Fruit fly (Drosophila melanogaster) whole organism, embryonic: ENCODE results near the gene Mkp3.

ENCODE experiments used
- Antp ChIP-seq: fragments of 200-800 bp; sonication (Bioruptor generic); optimal IDR thresholded peaks from 3 replicates; lab custom pipeline; 2016; ENCODE audit warnings: missing biosample characterization, missing genetic modification characterization
- Asciz ChIP-seq: fragments of 200-800 bp; sonication (Bioruptor generic); optimal IDR thresholded peaks from 2 replicates; lab custom pipeline; 2017; ENCODE audit warnings: missing biosample characterization, mild to moderate bottlenecking, missing genetic modification characterization, missing genetic modification reagents
- Atf3 ChIP-seq: fragments of 200-800 bp; sonication (Bioruptor generic); optimal IDR thresholded peaks from 3 replicates; lab custom pipeline; 2016; ENCODE audit warnings: missing biosample characterization, missing genetic modification characterization
- Atf6 ChIP-seq: fragments of 200-800 bp; sonication (Bioruptor generic); IDR thresholded peaks from 2 replicates; pipeline ENCODE4 v1.3.6; 2022; ENCODE audit warnings: missing biosample characterization, missing genetic modification characterization
- B-H2 ChIP-seq: fragments of 200-800 bp; sonication (Bioruptor generic); optimal IDR thresholded peaks from 2 replicates; lab custom pipeline; 2018; ENCODE audit warnings: missing biosample characterization, mild to moderate bottlenecking, missing genetic modification characterization
- CG10979 ChIP-seq: fragments of 200-800 bp; sonication (Bioruptor generic); optimal IDR thresholded peaks from 2 replicates; lab custom pipeline; 2018; ENCODE audit warnings: missing biosample characterization, mild to moderate bottlenecking, missing genetic modification characterization, moderate library complexity
- CG11093 ChIP-seq: fragments of 200-800 bp; sonication (Bioruptor generic); IDR thresholded peaks from 3 replicates; pipeline ENCODE4 v1.3.6; 2022; ENCODE audit warnings: missing biosample characterization, missing genetic modification characterization
- CG11560 ChIP-seq: fragments of 200-800 bp; sonication (Bioruptor generic); IDR thresholded peaks from 3 replicates; pipeline ENCODE4 v1.3.6; 2022; ENCODE audit warnings: missing biosample characterization, missing genetic modification characterization
- CG13624 ChIP-seq: fragments of 200-800 bp; sonication (Bioruptor generic); optimal IDR thresholded peaks from 2 replicates; lab custom pipeline; 2016; ENCODE audit warnings: missing biosample characterization, missing genetic modification characterization
- CG14441 ChIP-seq: fragments of 200-800 bp; sonication (Bioruptor generic); IDR thresholded peaks from 2 replicates; pipeline ENCODE4 v1.3.6; 2022; ENCODE audit warnings: missing biosample characterization, missing genetic modification characterization
- CG1529 ChIP-seq: fragments of 200-800 bp; sonication (Bioruptor generic); optimal IDR thresholded peaks from 3 replicates; lab custom pipeline; 2018; ENCODE audit warnings: missing biosample characterization, missing genetic modification characterization
- CG18476 ChIP-seq: fragments of 200-800 bp; sonication (Bioruptor generic); optimal IDR thresholded peaks from 2 replicates; lab custom pipeline; 2016; ENCODE audit warnings: missing biosample characterization, mild to moderate bottlenecking, missing genetic modification characterization
- CG2129 ChIP-seq: fragments of 200-800 bp; sonication (Bioruptor generic); IDR thresholded peaks from 2 replicates; pipeline ENCODE4 v1.3.6; 2022; ENCODE audit warnings: missing biosample characterization, missing genetic modification characterization; ENCODE audit not compliant: partially characterized antibody
- CG31441 ChIP-seq: fragments of 200-800 bp; sonication (Bioruptor generic); IDR thresholded peaks from 2 replicates; pipeline ENCODE4 v1.3.6; 2022; ENCODE audit warnings: missing biosample characterization, missing genetic modification characterization
- CG32772 ChIP-seq: fragments of 200-800 bp; sonication (Bioruptor generic); IDR thresholded peaks from 2 replicates; pipeline ENCODE4 v1.3.6; 2022; ENCODE audit warnings: missing biosample characterization, missing genetic modification characterization
- CG4282 ChIP-seq: fragments of 200-800 bp; sonication (Bioruptor generic); optimal IDR thresholded peaks from 2 replicates; lab custom pipeline; 2016; ENCODE audit warnings: missing biosample characterization, missing genetic modification characterization
- CG4404 ChIP-seq: fragments of 200-800 bp; sonication (Bioruptor generic); IDR thresholded peaks from 2 replicates; pipeline ENCODE4 v1.3.6; 2022; ENCODE audit warnings: missing biosample characterization, missing genetic modification characterization
- CG8944 ChIP-seq: fragments of 200-800 bp; sonication (Bioruptor generic); optimal IDR thresholded peaks from 3 replicates; lab custom pipeline; 2016; ENCODE audit warnings: missing biosample characterization, missing genetic modification characterization
- CG9437 ChIP-seq: fragments of 200-800 bp; sonication (Bioruptor generic); optimal IDR thresholded peaks from 2 replicates; lab custom pipeline; 2018; ENCODE audit warnings: missing biosample characterization, mild to moderate bottlenecking, missing genetic modification characterization
- CTCF ChIP-seq: fragments of 200-800 bp; sonication (Bioruptor generic); optimal IDR thresholded peaks from 2 replicates; lab custom pipeline; 2017; ENCODE audit warnings: missing biosample characterization, mild to moderate bottlenecking, missing genetic modification characterization, moderate library complexity
- Dek ChIP-seq: fragments of 200-800 bp; sonication (Bioruptor generic); optimal IDR thresholded peaks from 3 replicates; lab custom pipeline; 2019; ENCODE audit warnings: missing biosample characterization, mild to moderate bottlenecking, missing genetic modification characterization, moderate library complexity
- E2f1 ChIP-seq: fragments of 200-800 bp; sonication (Bioruptor generic); IDR thresholded peaks from 2 replicates; pipeline ENCODE4 v1.3.6; 2022; ENCODE audit warnings: missing biosample characterization, missing genetic modification characterization
- Gsc ChIP-seq: fragments of 200-800 bp; sonication (Bioruptor generic); IDR thresholded peaks from 2 replicates; pipeline ENCODE4 v1.3.6; 2022; ENCODE audit warnings: missing biosample characterization, missing genetic modification characterization
- HLH3B ChIP-seq: fragments of 200-800 bp; sonication (Bioruptor generic); IDR thresholded peaks from 2 replicates; pipeline ENCODE4 v1.3.6; 2022; ENCODE audit warnings: missing biosample characterization, missing genetic modification characterization
- Med ChIP-seq: fragments of 200-800 bp; sonication (Bioruptor generic); peaks from one replicate; lab custom pipeline; 2016; ENCODE audit warnings: missing biosample characterization, missing genetic modification characterization, mild to moderate bottlenecking, inconsistent platforms, moderate library complexity
- Mes4 ChIP-seq: fragments of 200-800 bp; sonication (Bioruptor generic); optimal IDR thresholded peaks from 2 replicates; lab custom pipeline; 2016; ENCODE audit warnings: missing biosample characterization, missing genetic modification characterization
- Oaz ChIP-seq: fragments of 200-800 bp; sonication (Bioruptor generic); IDR thresholded peaks from 2 replicates; pipeline ENCODE4 v1.3.6; 2022; ENCODE audit warnings: missing biosample characterization, missing genetic modification characterization
- Oli ChIP-seq: fragments of 200-800 bp; sonication (Bioruptor generic); optimal IDR thresholded peaks from 2 replicates; lab custom pipeline; 2018; ENCODE audit warnings: missing biosample characterization, mild to moderate bottlenecking, missing genetic modification characterization, moderate library complexity
- Six4 ChIP-seq: fragments of 200-800 bp; sonication (Bioruptor generic); optimal IDR thresholded peaks from 2 replicates; lab custom pipeline; 2016; ENCODE audit warnings: missing biosample characterization, missing genetic modification characterization
- Sry-β ChIP-seq: fragments of 200-800 bp; sonication (Bioruptor generic); optimal IDR thresholded peaks from 2 replicates; lab custom pipeline; 2018; ENCODE audit warnings: missing biosample characterization, mild to moderate bottlenecking, missing genetic modification characterization, moderate library complexity
- Xbp1 ChIP-seq: fragments of 200-800 bp; sonication (Bioruptor generic); optimal IDR thresholded peaks from 3 replicates; lab custom pipeline; 2016; ENCODE audit warnings: missing biosample characterization, mild to moderate bottlenecking, missing genetic modification characterization
- abd-A ChIP-seq: fragments of 200-800 bp; sonication (Bioruptor generic); optimal IDR thresholded peaks from 3 replicates; lab custom pipeline; 2019; ENCODE audit warnings: missing biosample characterization, mild to moderate bottlenecking, missing genetic modification characterization, moderate library complexity
- crc ChIP-seq: fragments of 200-800 bp; sonication (Bioruptor generic); optimal IDR thresholded peaks from 2 replicates; lab custom pipeline; 2016; ENCODE audit warnings: missing biosample characterization, missing genetic modification characterization
- cwo ChIP-seq: fragments of 200-800 bp; sonication (Bioruptor generic); optimal IDR thresholded peaks from 3 replicates; lab custom pipeline; 2017; ENCODE audit warnings: missing biosample characterization, missing genetic modification characterization, mild to moderate bottlenecking, moderate library complexity, missing genetic modification reagents
- en ChIP-seq: fragments of 200-800 bp; sonication (Bioruptor generic); optimal IDR thresholded peaks from 2 replicates; lab custom pipeline; 2016; ENCODE audit warnings: missing biosample characterization, missing genetic modification characterization
- fd3F ChIP-seq: fragments of 200-800 bp; sonication (Bioruptor generic); optimal IDR thresholded peaks from 2 replicates; lab custom pipeline; 2018; ENCODE audit warnings: missing biosample characterization, mild to moderate bottlenecking, missing genetic modification characterization, moderate library complexity
- fru ChIP-seq: fragments of >200 bp; optimal IDR thresholded peaks from 2 replicates; lab custom pipeline; 2017
- ind ChIP-seq: fragments of 200-800 bp; sonication (Bioruptor generic); optimal IDR thresholded peaks from 3 replicates; lab custom pipeline; 2016; ENCODE audit warnings: missing biosample characterization, missing genetic modification characterization
- inv ChIP-seq: fragments of 200-800 bp; sonication (Bioruptor generic); IDR thresholded peaks from 2 replicates; pipeline ENCODE4 v1.3.6; 2022; ENCODE audit warnings: missing biosample characterization, missing genetic modification characterization; ENCODE audit not compliant: partially characterized antibody
- lbe ChIP-seq: fragments of 200-800 bp; sonication (Bioruptor generic); optimal IDR thresholded peaks from 2 replicates; lab custom pipeline; 2016; ENCODE audit warnings: missing biosample characterization, mild to moderate bottlenecking, missing genetic modification characterization
- lola ChIP-seq, 3 experiments: fragments of >200 bp in 2 of 3; fragments of 200-800 bp in 1 of 3; sonication (Bioruptor generic) in 1 of 3; optimal IDR thresholded peaks; 2 replicates each; lab custom pipeline; 2017 to 2019; ENCODE audit warnings: missing biosample characterization in 3 of 3, missing genetic modification characterization in 3 of 3, mild to moderate bottlenecking in 1 of 3, moderate library complexity in 1 of 3
- mirr ChIP-seq: fragments of 200-800 bp; sonication (Bioruptor generic); optimal IDR thresholded peaks from 3 replicates; lab custom pipeline; 2018; ENCODE audit warnings: missing biosample characterization, mild to moderate bottlenecking, missing genetic modification characterization
- onecut ChIP-seq: fragments of 200-800 bp; sonication (Bioruptor generic); IDR thresholded peaks from 2 replicates; pipeline ENCODE4 v1.3.6; 2022; ENCODE audit warnings: missing biosample characterization, missing genetic modification characterization
- p53 ChIP-seq: fragments of 200-800 bp; sonication (Bioruptor generic); optimal IDR thresholded peaks from 2 replicates; lab custom pipeline; 2016; ENCODE audit warnings: missing biosample characterization, missing genetic modification characterization
- pan ChIP-seq, 4 experiments: fragments of >200 bp in 3 of 4; fragments of 200-800 bp in 1 of 4; sonication (Bioruptor generic) in 1 of 4; optimal IDR thresholded peaks in 3 of 4; IDR thresholded peaks in 1 of 4; 2 replicates each; pipeline versions ENCODE4 v1.3.6 to Lab custom; 2017 to 2022; ENCODE audit warnings: missing biosample characterization in 2 of 4, missing genetic modification characterization in 2 of 4, mixed read lengths in 1 of 4
- pita ChIP-seq: fragments of 200-800 bp; sonication (Bioruptor generic); optimal IDR thresholded peaks from 2 replicates; lab custom pipeline; 2017; ENCODE audit warnings: missing biosample characterization, mild to moderate bottlenecking, missing genetic modification characterization
- row ChIP-seq: fragments of 200-800 bp; sonication (Bioruptor generic); IDR thresholded peaks from 3 replicates; pipeline ENCODE4 v1.3.6; 2022; ENCODE audit warnings: missing biosample characterization, missing genetic modification characterization
- stc ChIP-seq: fragments of 200-800 bp; sonication (Bioruptor generic); IDR thresholded peaks from 2 replicates; pipeline ENCODE4 v1.3.6; 2022; ENCODE audit warnings: missing biosample characterization, missing genetic modification characterization
- sug ChIP-seq: fragments of 200-800 bp; optimal IDR thresholded peaks from 2 replicates; lab custom pipeline; 2019; ENCODE audit warnings: missing biosample characterization, mild to moderate bottlenecking, missing genetic modification characterization, moderate library complexity
- tup ChIP-seq: fragments of 200-800 bp; sonication (Bioruptor generic); optimal IDR thresholded peaks from 2 replicates; lab custom pipeline; 2016; ENCODE audit warnings: missing biosample characterization, mild to moderate bottlenecking, missing genetic modification characterization, moderate library complexity
- wek ChIP-seq: fragments of 200-800 bp; sonication (Bioruptor generic); optimal IDR thresholded peaks from 3 replicates; lab custom pipeline; 2018; ENCODE audit warnings: missing biosample characterization, mild to moderate bottlenecking, missing genetic modification characterization, moderate library complexity
- zfh1 ChIP-seq: fragments of 200-800 bp; sonication (Bioruptor generic); IDR thresholded peaks from 3 replicates; pipeline ENCODE4 v1.3.6; 2022; ENCODE audit warnings: missing biosample characterization, missing genetic modification characterization

Gene Mkp3

dm6 chr3L:19018440-19018839 is 67.8 kb downstream of the Mkp3 start (continued):
- no peak for TF ChIP-seq Asciz
- peak; percentile 34; the same call in 1 of the 2 replicates for TF ChIP-seq HLH3B (GFP tag; lab: Robert Waterston, UW)
- TF ChIP-seq CTCF (GFP tag; lab: Kevin White, UChicago): no peak
- TF ChIP-seq Six4 (GFP tag; lab: Kevin White, UChicago): no peak
- TF ChIP-seq zfh1 (GFP tag; lab: Robert Waterston, UW): 0 out of 3 replicates have a peak, but pooled peaks have one; percentile 12
- TF ChIP-seq Antp: peak; percentile 5
- peak; percentile 47 for TF ChIP-seq Med
- 0 out of 2 replicates have a peak, but pooled peaks have one; percentile 22 for TF ChIP-seq CG31441 (GFP tag; lab: Robert Waterston, UW)
- TF ChIP-seq E2f1 (GFP tag; lab: Robert Waterston, UW): no peak
- peak; percentile 36; the same call in 2 of the 3 replicates for TF ChIP-seq row
- 0 out of 2 replicates have a peak, but pooled peaks have one; percentile 5 for TF ChIP-seq Oaz (GFP tag; lab: Robert Waterston, UW)
- no peak for TF ChIP-seq Sry-β (GFP tag; lab: Kevin White, UChicago)
- no peak for TF ChIP-seq Xbp1 (GFP tag; lab: Kevin White, UChicago)
- TF ChIP-seq CG4404 (GFP tag; lab: Robert Waterston, UW): no peak
- no peak for TF ChIP-seq en (GFP tag; lab: Kevin White, UChicago)
- TF ChIP-seq CG13624 (GFP tag; lab: Kevin White, UChicago): no peak
- TF ChIP-seq inv: no peak
- no peak for TF ChIP-seq CG11093
- peak; percentile 40 for TF ChIP-seq CG1529 (GFP tag; lab: Kevin White, UChicago)
- no peak for TF ChIP-seq B-H2
- TF ChIP-seq cwo (GFP tag; lab: Kevin White, UChicago): peak; percentile 77
- peak; percentile 14 for TF ChIP-seq CG8944 (GFP tag; lab: Kevin White, UChicago)
- no peak for TF ChIP-seq wek (GFP tag; lab: Kevin White, UChicago)
- TF ChIP-seq lola (GFP tag; optimal IDR thresholded peaks at IDR 0.05; lab: Kevin White, UChicago): no peak
- TF ChIP-seq Mes4 (GFP tag; lab: Kevin White, UChicago): no peak
- no peak for TF ChIP-seq stc
- TF ChIP-seq Atf3 (GFP tag; lab: Kevin White, UChicago): no peak
- TF ChIP-seq mirr: peak; percentile 13
- TF ChIP-seq fru (lab: Kevin White, UChicago): no peak
- TF ChIP-seq CG10979 (tag; lab: Kevin White, UChicago): no peak
- TF ChIP-seq Dek (tag; lab: Kevin White, UChicago): no peak
- TF ChIP-seq CG2129 (GFP tag; lab: Robert Waterston, UW): no peak
- TF ChIP-seq p53 (GFP tag; lab: Kevin White, UChicago): no peak
- no peak for TF ChIP-seq fd3F (GFP tag; lab: Kevin White, UChicago)
- TF ChIP-seq crc (GFP tag; lab: Kevin White, UChicago): no peak
- TF ChIP-seq ind (GFP tag; lab: Kevin White, UChicago): no peak
- peak; percentile 36; the same call in 1 of the 2 replicates for TF ChIP-seq CG14441 (GFP tag; lab: Robert Waterston, UW)
- TF ChIP-seq CG4282 (GFP tag; lab: Kevin White, UChicago): no peak
- TF ChIP-seq Gsc: no peak
- no peak for TF ChIP-seq lbe
- TF ChIP-seq CG18476 (GFP tag; lab: Kevin White, UChicago): no peak
- no peak for TF ChIP-seq sug (tag; lab: Kevin White, UChicago)
- TF ChIP-seq onecut (GFP tag; lab: Robert Waterston, UW): no peak
- TF ChIP-seq abd-A (tag; lab: Kevin White, UChicago): peak; percentile 72
- no peak for TF ChIP-seq pita
- 0 out of 2 replicates have a peak, but pooled peaks have one; percentile 16 for TF ChIP-seq Atf6 (GFP tag; lab: Robert Waterston, UW)
- TF ChIP-seq tup: no peak
- TF ChIP-seq CG9437 (GFP tag; lab: Kevin White, UChicago): peak; percentile 17
- TF ChIP-seq pan (optimal IDR thresholded peaks at IDR 0.05; lab: Kevin White, UChicago): no peak
- TF ChIP-seq pan (GFP tag; optimal IDR thresholded peaks at IDR 0.05 in 1 of 2, IDR thresholded peaks at IDR 0.05 in 1 of 2): peak in 1 of 2 experiments; percentile 42
- no peak for TF ChIP-seq CG32772 (GFP tag; lab: Robert Waterston, UW)
- TF ChIP-seq Oli (tag; lab: Kevin White, UChicago): no peak
- no peak for TF ChIP-seq CG11560 (tag; lab: Robert Waterston, UW)
